Fruit fly (Drosophila melanogaster) whole organism, embryonic: Measurements from ENCODE around the gene CG34031.

Experiments used
- BEAF-32 ChIP-seq: fragments of 200-800 bp; sonication (Bioruptor generic); optimal IDR thresholded peaks from 3 replicates; lab custom pipeline; 2017; ENCODE audit warnings: missing biosample characterization, missing genetic modification characterization, mild to moderate bottlenecking, moderate library complexity, missing genetic modification reagents
- CG11696 ChIP-seq: fragments of 200-800 bp; sonication (Bioruptor generic); IDR thresholded peaks from 2 replicates; pipeline ENCODE4 v1.3.6; 2022; ENCODE audit warnings: missing biosample characterization, missing genetic modification characterization
- CG14710 ChIP-seq: fragments of 200-800 bp; sonication (Bioruptor generic); optimal IDR thresholded peaks from 3 replicates; lab custom pipeline; 2019; ENCODE audit warnings: missing biosample characterization, mild to moderate bottlenecking, missing genetic modification characterization, moderate library complexity
- CG15601 ChIP-seq: fragments of 200-800 bp; sonication (Bioruptor generic); optimal IDR thresholded peaks from 3 replicates; lab custom pipeline; 2019; ENCODE audit warnings: missing biosample characterization, mild to moderate bottlenecking, missing genetic modification characterization, moderate library complexity
- CG17612 ChIP-seq: fragments of 200-800 bp; sonication (Bioruptor generic); IDR thresholded peaks from 2 replicates; pipeline ENCODE4 v1.3.6; 2022; ENCODE audit warnings: missing biosample characterization, missing genetic modification characterization
- CG6254 ChIP-seq: fragments of 200-800 bp; sonication (Bioruptor generic); optimal IDR thresholded peaks from 3 replicates; lab custom pipeline; 2017; ENCODE audit warnings: mild to moderate bottlenecking, missing biosample characterization, missing genetic modification reagents, missing genetic modification characterization
- CG8478 ChIP-seq: fragments of >200 bp; optimal IDR thresholded peaks from 2 replicates; lab custom pipeline; 2018
- MESR4 ChIP-seq: fragments of 200-800 bp; sonication (Bioruptor generic); optimal IDR thresholded peaks from 2 replicates; lab custom pipeline; 2018; ENCODE audit warnings: missing biosample characterization, mild to moderate bottlenecking, missing genetic modification characterization, moderate library complexity
- br ChIP-seq: fragments of >200 bp; optimal IDR thresholded peaks from 2 replicates; lab custom pipeline; 2017
- chm ChIP-seq: fragments of 200-800 bp; sonication (Bioruptor generic); IDR thresholded peaks from 2 replicates; pipeline ENCODE4 v1.3.6; 2022; ENCODE audit warnings: missing biosample characterization, missing genetic modification characterization
- en ChIP-seq: fragments of 200-800 bp; sonication (Bioruptor generic); optimal IDR thresholded peaks from 2 replicates; lab custom pipeline; 2016; ENCODE audit warnings: missing biosample characterization, missing genetic modification characterization

DNA sequence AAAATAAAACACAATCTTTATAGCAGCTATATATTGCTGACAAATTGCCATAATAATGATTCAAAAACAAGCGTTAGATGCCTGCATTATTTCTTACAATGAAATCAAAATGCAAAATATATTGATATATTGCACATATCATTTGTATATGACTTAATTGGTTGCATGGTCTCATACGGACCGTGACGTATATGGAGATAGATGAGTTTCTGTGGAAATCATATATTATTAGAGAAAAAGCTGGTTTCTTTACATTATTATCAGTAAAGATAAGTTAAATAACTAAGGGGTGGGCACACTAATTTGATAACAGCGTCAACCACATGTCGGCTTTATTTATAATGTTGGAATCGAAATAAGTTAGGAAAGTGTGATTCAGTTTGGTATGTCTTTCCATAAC, 48.5 kb upstream of the CG34031 start, which contains the start of gene CG33217:
- no peak for TF ChIP-seq CG6254 (GFP tag; lab: Kevin White, UChicago)
- TF ChIP-seq br: no peak
- TF ChIP-seq CG8478: no peak
- TF ChIP-seq CG11696 (GFP tag; lab: Robert Waterston, UW): no peak
- no peak for TF ChIP-seq chm
- TF ChIP-seq CG17612: no peak
- TF ChIP-seq CG14710 (tag; lab: Kevin White, UChicago): peak; percentile 76
- peak; percentile 33 for TF ChIP-seq BEAF-32
- no peak for TF ChIP-seq en (GFP tag; lab: Kevin White, UChicago)
- TF ChIP-seq CG15601 (tag; lab: Kevin White, UChicago): no peak
- no peak for TF ChIP-seq MESR4 (GFP tag; lab: Kevin White, UChicago)
